Worm (Caenorhabditis elegans) whole organism, L1 larva: ENCODE data around the gene gfat-1.
A peak's percentile ranks its signal among the peaks of the same experiment; 100 is the strongest.

Source experiments
- F16B12.6 ChIP-seq: fragments of 150-350 bp; optimal IDR thresholded peaks from 2 replicates; lab custom pipeline; 2014; ENCODE audit warnings: missing biosample characterization, missing genetic modification characterization
- Y116A8C.19 ChIP-seq: sonication (generic microtip); optimal IDR thresholded peaks from 2 replicates; lab custom pipeline; 2016; ENCODE audit warnings: missing compliant biosample characterization, missing genetic modification characterization, borderline replicate concordance
- aha-1 ChIP-seq: fragments of 150-350 bp; optimal IDR thresholded peaks from 2 replicates; lab custom pipeline; 2014; ENCODE audit warnings: missing biosample characterization, missing genetic modification characterization
- alr-1 ChIP-seq: fragments of 200-800 bp; sonication (Bioruptor generic); optimal IDR thresholded peaks from 2 replicates; lab custom pipeline; 2018; ENCODE audit warnings: borderline replicate concordance, mild to moderate bottlenecking, missing genetic modification characterization, missing compliant biosample characterization
- aly-2 ChIP-seq: fragments of 150-350 bp; optimal IDR thresholded peaks from 2 replicates; lab custom pipeline; 2014; ENCODE audit warnings: missing biosample characterization, missing genetic modification characterization
- blmp-1 ChIP-seq: fragments of 150-350 bp; optimal IDR thresholded peaks from 2 replicates; lab custom pipeline; 2014; ENCODE audit warnings: missing biosample characterization, missing genetic modification characterization
- ceh-63 ChIP-seq: fragments of 200-800 bp; sonication (Bioruptor generic); optimal IDR thresholded peaks from 2 replicates; lab custom pipeline; 2018; ENCODE audit warnings: mild to moderate bottlenecking, missing genetic modification characterization, missing compliant biosample characterization
- ceh-88 ChIP-seq: fragments of 200-800 bp; sonication (Bioruptor generic); IDR thresholded peaks from 2 replicates; pipeline ENCODE4 v1.3.6; 2022; ENCODE audit warnings: missing genetic modification characterization, missing compliant biosample characterization
- ces-1 ChIP-seq: fragments of 150-350 bp; optimal IDR thresholded peaks from 2 replicates; lab custom pipeline; 2014; ENCODE audit warnings: missing biosample characterization, missing genetic modification reagents, missing genetic modification characterization
- dpl-1 ChIP-seq, 3 experiments: fragments of 150-350 bp in 2 of 3; sonication (generic microtip) in 1 of 3; optimal IDR thresholded peaks; 2 replicates each; lab custom pipeline; 2014 to 2017; ENCODE audit warnings: missing biosample characterization in 3 of 3, missing genetic modification characterization in 3 of 3, missing genetic modification reagents in 3 of 3
- dsc-1 ChIP-seq: sonication (generic microtip); optimal IDR thresholded peaks from 2 replicates; lab custom pipeline; 2016; ENCODE audit warnings: mild to moderate bottlenecking, missing genetic modification characterization, missing compliant biosample characterization
- efl-1 ChIP-seq, 4 experiments: fragments of 150-350 bp; optimal IDR thresholded peaks in 3 of 4; peaks in 1 of 4; 1 replicate in 1 of 4; 2 replicates in 3 of 4; lab custom pipeline; 2014; ENCODE audit warnings: missing biosample characterization in 2 of 4, missing genetic modification characterization in 2 of 4, missing genetic modification reagents in 2 of 4
- egl-13 ChIP-seq: sonication (generic microtip); optimal IDR thresholded peaks from 2 replicates; lab custom pipeline; 2016; ENCODE audit warnings: missing genotype, missing genetic modification reagents, missing genetic modification characterization, missing compliant biosample characterization
- egl-27 ChIP-seq, 2 experiments: fragments of 150-350 bp in 1 of 2; sonication (generic microtip); optimal IDR thresholded peaks; 3 replicates each; lab custom pipeline; 2017 to 2018; ENCODE audit warnings: missing biosample characterization in 2 of 2, missing genetic modification characterization in 2 of 2, missing genetic modification reagents in 2 of 2
- elt-3 ChIP-seq, 6 experiments: fragments of 150-350 bp in 1 of 6; sonication (generic microtip); optimal IDR thresholded peaks; 2 replicates each; lab custom pipeline; 2017 to 2018; ENCODE audit warnings: missing biosample characterization in 6 of 6, missing genetic modification characterization in 6 of 6, inconsistent platforms in 1 of 6
- ets-5 ChIP-seq: fragments of 200-800 bp; sonication (Bioruptor generic); IDR thresholded peaks from 2 replicates; pipeline ENCODE4 v1.3.6; 2022; ENCODE audit warnings: missing genetic modification characterization, missing compliant biosample characterization
- fkh-8 ChIP-seq: sonication (generic microtip); optimal IDR thresholded peaks from 2 replicates; lab custom pipeline; 2016; ENCODE audit warnings: mild to moderate bottlenecking, missing genetic modification characterization, missing compliant biosample characterization
- fos-1 ChIP-seq: fragments of 150-350 bp; optimal IDR thresholded peaks from 2 replicates; lab custom pipeline; 2014; ENCODE audit warnings: missing biosample characterization, missing genetic modification characterization
- hlh-17 ChIP-seq: fragments of 200-800 bp; sonication (Bioruptor generic); optimal IDR thresholded peaks from 2 replicates; lab custom pipeline; 2018; ENCODE audit warnings: missing genetic modification characterization, mild to moderate bottlenecking, missing compliant biosample characterization, moderate library complexity, borderline replicate concordance
- hpl-2 ChIP-seq: fragments of 150-350 bp; optimal IDR thresholded peaks from 2 replicates; lab custom pipeline; 2014; ENCODE audit warnings: missing biosample characterization, missing genetic modification reagents, missing genetic modification characterization
- irx-1 ChIP-seq: sonication (generic microtip); optimal IDR thresholded peaks from 2 replicates; lab custom pipeline; 2016; ENCODE audit warnings: missing genetic modification characterization, missing compliant biosample characterization
- isw-1 ChIP-seq: fragments of 200-800 bp; sonication (Bioruptor generic); IDR thresholded peaks from 2 replicates; pipeline ENCODE4 v1.3.6; 2022; ENCODE audit warnings: missing genetic modification characterization, missing compliant biosample characterization
- lin-13 ChIP-seq: fragments of 150-350 bp; optimal IDR thresholded peaks from 2 replicates; lab custom pipeline; 2014; ENCODE audit warnings: missing biosample characterization, missing genetic modification reagents, missing genetic modification characterization
- lin-14 ChIP-seq: fragments of 200-800 bp; sonication (Bioruptor generic); optimal IDR thresholded peaks from 2 replicates; lab custom pipeline; 2018; ENCODE audit warnings: mild to moderate bottlenecking, missing genetic modification characterization, moderate library complexity, missing compliant biosample characterization
- lin-39 ChIP-seq: fragments of 150-350 bp; optimal IDR thresholded peaks from 2 replicates; lab custom pipeline; 2014; ENCODE audit warnings: missing biosample characterization, missing genetic modification reagents, missing genetic modification characterization
- lir-3 ChIP-seq: sonication (generic microtip); optimal IDR thresholded peaks from 2 replicates; lab custom pipeline; 2016; ENCODE audit warnings: mild to moderate bottlenecking, missing genetic modification characterization, moderate library complexity, missing compliant biosample characterization; ENCODE audit not compliant: poor library complexity
- lsy-2 ChIP-seq, 2 experiments: fragments of 150-350 bp; optimal IDR thresholded peaks; 2 replicates each; lab custom pipeline; 2014; ENCODE audit warnings: missing biosample characterization in 2 of 2, missing genetic modification characterization in 2 of 2
- mef-2 ChIP-seq: fragments of 150-350 bp; optimal IDR thresholded peaks from 2 replicates; lab custom pipeline; 2014; ENCODE audit warnings: missing biosample characterization, missing genetic modification characterization
- mep-1 ChIP-seq: fragments of 150-350 bp; optimal IDR thresholded peaks from 2 replicates; lab custom pipeline; 2014; ENCODE audit warnings: missing biosample characterization, missing genetic modification characterization
- nhr-11 ChIP-seq: fragments of 150-350 bp; optimal IDR thresholded peaks from 2 replicates; lab custom pipeline; 2014; ENCODE audit warnings: missing biosample characterization, missing genetic modification characterization
- nhr-12 ChIP-seq: sonication (generic microtip); optimal IDR thresholded peaks from 2 replicates; lab custom pipeline; 2017; ENCODE audit warnings: missing biosample characterization, missing genetic modification characterization
- nhr-19 ChIP-seq: fragments of 200-800 bp; sonication (Bioruptor generic); conservative IDR thresholded peaks from 2 replicates; pipeline ENCODE4 v1.3.6; 2022; ENCODE audit warnings: missing genetic modification characterization, missing compliant biosample characterization
- nhr-237 ChIP-seq: fragments of 150-350 bp; optimal IDR thresholded peaks from 2 replicates; lab custom pipeline; 2014; ENCODE audit warnings: missing biosample characterization, missing genetic modification characterization
- nhr-47 ChIP-seq: sonication (generic microtip); optimal IDR thresholded peaks from 2 replicates; lab custom pipeline; 2016; ENCODE audit warnings: mild to moderate bottlenecking, missing genetic modification characterization, moderate library complexity, missing compliant biosample characterization
- nhr-71 ChIP-seq: sonication (generic microtip); optimal IDR thresholded peaks from 2 replicates; lab custom pipeline; 2016; ENCODE audit warnings: mild to moderate bottlenecking, missing genetic modification characterization, moderate library complexity, missing compliant biosample characterization
- nhr-76 ChIP-seq: sonication (generic microtip); optimal IDR thresholded peaks from 2 replicates; lab custom pipeline; 2017; ENCODE audit warnings: missing biosample characterization, missing genetic modification characterization
- nhr-77 ChIP-seq: fragments of 150-350 bp; optimal IDR thresholded peaks from 2 replicates; lab custom pipeline; 2014; ENCODE audit warnings: missing biosample characterization, missing genetic modification characterization
- nhr-84 ChIP-seq: sonication (generic microtip); optimal IDR thresholded peaks from 2 replicates; lab custom pipeline; 2017; ENCODE audit warnings: missing biosample characterization, missing genetic modification characterization
- nhr-85 ChIP-seq: sonication (generic microtip); peaks from one replicate; lab custom pipeline; 2016; ENCODE audit warnings: missing genetic modification characterization, inconsistent platforms, missing compliant biosample characterization
- nhr-90 ChIP-seq: sonication (generic microtip); optimal IDR thresholded peaks from 2 replicates; lab custom pipeline; 2016; ENCODE audit warnings: mild to moderate bottlenecking, missing genetic modification characterization, missing compliant biosample characterization; ENCODE audit not compliant: poor library complexity
- pag-3 ChIP-seq: sonication (generic microtip); optimal IDR thresholded peaks from 2 replicates; lab custom pipeline; 2017; ENCODE audit warnings: missing genetic modification characterization, mild to moderate bottlenecking, missing compliant biosample characterization, antibody characterized with exemption, borderline replicate concordance; ENCODE audit not compliant: insufficient read depth
- pax-3 ChIP-seq: fragments of 200-800 bp; sonication (Bioruptor generic); optimal IDR thresholded peaks from 2 replicates; lab custom pipeline; 2018; ENCODE audit warnings: mild to moderate bottlenecking, missing genetic modification characterization, moderate library complexity, missing compliant biosample characterization
- pqm-1 ChIP-seq: sonication (generic microtip); optimal IDR thresholded peaks from 3 replicates; lab custom pipeline; 2017; ENCODE audit warnings: missing biosample characterization, missing genetic modification characterization
- rnt-1 ChIP-seq: sonication (generic microtip); optimal IDR thresholded peaks from 2 replicates; lab custom pipeline; 2016; ENCODE audit warnings: mild to moderate bottlenecking, missing genetic modification characterization, moderate library complexity, missing compliant biosample characterization
- sox-4 ChIP-seq: sonication (generic microtip); optimal IDR thresholded peaks from 2 replicates; lab custom pipeline; 2016; ENCODE audit warnings: missing genetic modification characterization, missing compliant biosample characterization
- swsn-7 ChIP-seq: sonication (generic microtip); optimal IDR thresholded peaks from 2 replicates; lab custom pipeline; 2016; ENCODE audit warnings: missing genetic modification characterization, missing compliant biosample characterization
- tbx-2 ChIP-seq: sonication (generic microtip); optimal IDR thresholded peaks from 2 replicates; lab custom pipeline; 2016; ENCODE audit warnings: missing genetic modification characterization, missing compliant biosample characterization
- tlp-1 ChIP-seq: fragments of 150-350 bp; optimal IDR thresholded peaks from 2 replicates; lab custom pipeline; 2014; ENCODE audit warnings: missing biosample characterization, missing genetic modification characterization
- unc-130 ChIP-seq: fragments of 150-350 bp; optimal IDR thresholded peaks from 2 replicates; lab custom pipeline; 2017; ENCODE audit warnings: missing biosample characterization, missing genetic modification characterization, inconsistent platforms
- unc-86 ChIP-seq: sonication (generic microtip); optimal IDR thresholded peaks from 2 replicates; lab custom pipeline; 2016; ENCODE audit warnings: missing genetic modification characterization, missing compliant biosample characterization
- xbp-1 ChIP-seq: sonication (generic microtip); optimal IDR thresholded peaks from 2 replicates; lab custom pipeline; 2016; ENCODE audit warnings: missing genetic modification characterization, missing compliant biosample characterization
- zip-4 ChIP-seq: fragments of 200-800 bp; sonication (Bioruptor generic); optimal IDR thresholded peaks from 2 replicates; lab custom pipeline; 2018; ENCODE audit warnings: mild to moderate bottlenecking, missing genetic modification characterization, moderate library complexity, missing compliant biosample characterization
- ztf-11 ChIP-seq, 2 experiments: sonication (generic microtip); optimal IDR thresholded peaks; 2 replicates each; lab custom pipeline; 2016 to 2017; ENCODE audit warnings: missing genetic modification characterization in 2 of 2, missing biosample characterization in 1 of 2, missing compliant biosample characterization in 1 of 2

Gene gfat-1

DNA sequence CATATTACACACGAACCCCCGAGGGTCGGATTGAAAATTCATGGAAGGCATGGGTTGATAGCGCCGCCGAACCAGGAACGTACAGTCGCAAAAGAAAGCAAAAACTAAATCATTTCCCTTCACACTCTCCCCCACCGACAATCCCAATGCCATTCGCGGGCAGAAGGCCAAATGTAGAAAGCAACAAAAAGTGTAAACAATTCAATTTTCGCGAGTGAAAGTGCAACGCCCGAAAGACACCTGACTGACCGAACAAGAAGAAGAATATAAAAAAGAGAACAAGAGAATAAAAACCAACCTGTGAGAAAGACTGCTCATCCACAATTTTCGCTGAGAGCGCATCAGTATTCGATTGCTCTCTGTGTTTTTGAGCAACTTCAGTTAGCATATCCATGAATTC lies 22.5 kb upstream of the gfat-1 start:
- TF ChIP-seq lir-3 (tag; lab: Kevin White, UChicago) = no peak
- peak; percentile 75 for TF ChIP-seq nhr-85 (tag; lab: Kevin White, UChicago)
- no peak for TF ChIP-seq unc-130 (tag; lab: Kevin White, UChicago)
- TF ChIP-seq alr-1 (tag; lab: Kevin White, UChicago) = no peak
- no peak for TF ChIP-seq isw-1 (GFP tag; lab: Robert Waterston, UW)
- peak in 1 of 3 experiments; percentile 12 for TF ChIP-seq dpl-1 (GFP tag; optimal IDR thresholded peaks at IDR 0.05; lab: Kevin White, UChicago)
- TF ChIP-seq irx-1 (tag; lab: Kevin White, UChicago) = no peak
- TF ChIP-seq rnt-1 (tag; lab: Kevin White, UChicago) = no peak
- TF ChIP-seq nhr-84 = no peak
- TF ChIP-seq nhr-19 = no peak
- TF ChIP-seq lin-13 (GFP tag; lab: Kevin White, UChicago) = no peak
- TF ChIP-seq nhr-76 (tag; lab: Kevin White, UChicago) = no peak
- no peak for TF ChIP-seq sox-4 (tag; lab: Kevin White, UChicago)
- no peak for TF ChIP-seq pqm-1
- no peak for TF ChIP-seq fos-1
- no peak for TF ChIP-seq ceh-63 (GFP tag; lab: Kevin White, UChicago)
- no peak for TF ChIP-seq egl-13
- no peak for TF ChIP-seq nhr-12 (tag; lab: Kevin White, UChicago)
- TF ChIP-seq elt-3 (tag; optimal IDR thresholded peaks at IDR 0.05; lab: Kevin White, UChicago) = peak in 1 of 6 experiments; percentile 55
- TF ChIP-seq pax-3 (tag; lab: Kevin White, UChicago) = no peak
- no peak for TF ChIP-seq ces-1
- TF ChIP-seq tlp-1 (tag; lab: Kevin White, UChicago) = no peak
- TF ChIP-seq aha-1 (tag; lab: Kevin White, UChicago) = no peak
- no peak for TF ChIP-seq aly-2 (tag; lab: Kevin White, UChicago)
- TF ChIP-seq fkh-8 = no peak
- no peak for TF ChIP-seq Y116A8C.19 (tag; lab: Kevin White, UChicago)
- no peak for TF ChIP-seq mep-1
- TF ChIP-seq lin-39 = no peak
- TF ChIP-seq efl-1 (optimal IDR thresholded peaks at IDR 0.05; lab: Kevin White, UChicago) = no peak
- no peak for TF ChIP-seq efl-1 (GFP tag; optimal IDR thresholded peaks at IDR 0.05 in 1 of 2; lab: Kevin White, UChicago)
- TF ChIP-seq dsc-1 (tag; lab: Kevin White, UChicago) = no peak
- TF ChIP-seq unc-86 (tag; lab: Kevin White, UChicago) = no peak
- TF ChIP-seq zip-4 (GFP tag; lab: Kevin White, UChicago) = no peak
- peak; percentile 85 for TF ChIP-seq lin-14
- peak; percentile 5 to 24 for TF ChIP-seq lsy-2 (tag; optimal IDR thresholded peaks at IDR 0.05; lab: Kevin White, UChicago)
- TF ChIP-seq egl-27 (tag; optimal IDR thresholded peaks at IDR 0.05; lab: Kevin White, UChicago) = no peak
- no peak for TF ChIP-seq swsn-7
- no peak for TF ChIP-seq tbx-2 (tag; lab: Kevin White, UChicago)
- TF ChIP-seq nhr-90 = no peak
- TF ChIP-seq mef-2 = no peak
- peak; percentile 18 for TF ChIP-seq nhr-71
- TF ChIP-seq nhr-11 (tag; lab: Kevin White, UChicago) = no peak
- no peak for TF ChIP-seq ceh-88 (GFP tag; lab: Robert Waterston, UW)
- TF ChIP-seq nhr-77 = no peak
- TF ChIP-seq pag-3 (tag; lab: Kevin White, UChicago) = no peak
- no peak for TF ChIP-seq F16B12.6 (tag; lab: Kevin White, UChicago)
- TF ChIP-seq ztf-11 (tag; optimal IDR thresholded peaks at IDR 0.05; lab: Kevin White, UChicago) = no peak
- no peak for TF ChIP-seq nhr-237
- TF ChIP-seq blmp-1 (tag; lab: Kevin White, UChicago) = peak; percentile 100
- no peak for TF ChIP-seq hpl-2
- TF ChIP-seq xbp-1 = no peak
- TF ChIP-seq ets-5 (GFP tag; lab: Robert Waterston, UW) = no peak
- no peak for TF ChIP-seq hlh-17
- no peak for TF ChIP-seq nhr-47 (tag; lab: Kevin White, UChicago)
